Worm (Caenorhabditis elegans) whole organism, mixed stage, embryonic: ENCODE data around the gene fbxa-181.

Experiments used
- M03D4.4 ChIP-seq: sonication (generic microtip); optimal IDR thresholded peaks from 2 replicates; lab custom pipeline; 2017; ENCODE audit warnings: mild to moderate bottlenecking, missing genetic modification characterization, missing compliant biosample characterization
- ceh-39 ChIP-seq: fragments of 150-350 bp; optimal IDR thresholded peaks from 2 replicates; lab custom pipeline; 2014; ENCODE audit warnings: missing biosample characterization, missing genetic modification characterization
- ceh-83 ChIP-seq: fragments of 200-800 bp; sonication (Bioruptor generic); optimal IDR thresholded peaks from 2 replicates; lab custom pipeline; 2018; ENCODE audit warnings: mild to moderate bottlenecking, missing genetic modification characterization, missing compliant biosample characterization
- ces-1 ChIP-seq: fragments of 150-350 bp; optimal IDR thresholded peaks from 2 replicates; lab custom pipeline; 2014; ENCODE audit warnings: missing biosample characterization, missing genetic modification reagents, missing genetic modification characterization
- cnd-1 ChIP-seq: fragments of 200-800 bp; sonication (Bioruptor generic); optimal IDR thresholded peaks from 2 replicates; lab custom pipeline; 2018; ENCODE audit warnings: mild to moderate bottlenecking, missing genetic modification characterization, missing compliant biosample characterization
- drap-1 ChIP-seq: fragments of 200-800 bp; sonication (Bioruptor generic); optimal IDR thresholded peaks from 3 replicates; lab custom pipeline; 2018; ENCODE audit warnings: mild to moderate bottlenecking, missing genetic modification characterization, missing compliant biosample characterization
- elt-1 ChIP-seq: sonication (generic microtip); optimal IDR thresholded peaks from 2 replicates; lab custom pipeline; 2017; ENCODE audit warnings: missing genetic modification characterization, mild to moderate bottlenecking, missing compliant biosample characterization, antibody characterized with exemption, moderate library complexity, borderline replicate concordance; ENCODE audit not compliant: insufficient read depth
- elt-3 ChIP-seq: fragments of 150-350 bp; optimal IDR thresholded peaks from 2 replicates; lab custom pipeline; 2014; ENCODE audit warnings: missing biosample characterization, missing genetic modification characterization
- flh-1 ChIP-seq: fragments of 200-800 bp; sonication (Bioruptor generic); optimal IDR thresholded peaks from 2 replicates; lab custom pipeline; 2018; ENCODE audit warnings: mild to moderate bottlenecking, missing genetic modification characterization, moderate library complexity, missing compliant biosample characterization
- ham-2 ChIP-seq: fragments of 200-800 bp; sonication (Bioruptor generic); optimal IDR thresholded peaks from 2 replicates; lab custom pipeline; 2018; ENCODE audit warnings: mild to moderate bottlenecking, missing genetic modification characterization, missing compliant biosample characterization
- hlh-1 ChIP-seq: fragments of 150-350 bp; optimal IDR thresholded peaks from 2 replicates; lab custom pipeline; 2014; ENCODE audit warnings: missing biosample characterization, missing genetic modification reagents, missing genetic modification characterization
- lin-13 ChIP-seq: fragments of 150-350 bp; optimal IDR thresholded peaks from 2 replicates; lab custom pipeline; 2014; ENCODE audit warnings: missing biosample characterization, missing genetic modification characterization
- lin-32 ChIP-seq: fragments of 200-800 bp; sonication (Bioruptor generic); optimal IDR thresholded peaks from 2 replicates; lab custom pipeline; 2018; ENCODE audit warnings: mild to moderate bottlenecking, missing genetic modification characterization, missing compliant biosample characterization
- lsy-2 ChIP-seq: fragments of 150-350 bp; optimal IDR thresholded peaks from 2 replicates; lab custom pipeline; 2014; ENCODE audit warnings: missing biosample characterization, missing genetic modification characterization
- mab-5 ChIP-seq: fragments of 150-350 bp; optimal IDR thresholded peaks from 2 replicates; lab custom pipeline; 2014; ENCODE audit warnings: missing biosample characterization, missing genetic modification characterization
- mep-1 ChIP-seq: fragments of 150-350 bp; optimal IDR thresholded peaks from 2 replicates; lab custom pipeline; 2017; ENCODE audit warnings: missing biosample characterization, missing genetic modification reagents, missing genetic modification characterization, inconsistent platforms
- nhr-12 ChIP-seq: fragments of 150-350 bp; optimal IDR thresholded peaks from 2 replicates; lab custom pipeline; 2014; ENCODE audit warnings: missing biosample characterization, missing genetic modification characterization
- nhr-2 ChIP-seq: fragments of 150-350 bp; optimal IDR thresholded peaks from 2 replicates; lab custom pipeline; 2014; ENCODE audit warnings: missing biosample characterization, missing genetic modification characterization
- pha-4 ChIP-seq: fragments of 150-350 bp; optimal IDR thresholded peaks from 2 replicates; lab custom pipeline; 2018; ENCODE audit warnings: missing biosample characterization, missing genetic modification reagents, missing genetic modification characterization
- sem-2 ChIP-seq: fragments of 200-800 bp; sonication (Bioruptor generic); optimal IDR thresholded peaks from 2 replicates; lab custom pipeline; 2018; ENCODE audit warnings: mild to moderate bottlenecking, missing genetic modification characterization, missing compliant biosample characterization
- snpc-4 ChIP-seq: fragments of 150-350 bp; optimal IDR thresholded peaks from 2 replicates; lab custom pipeline; 2014; ENCODE audit warnings: missing biosample characterization, missing genetic modification characterization
- unc-39 ChIP-seq: fragments of 150-350 bp; optimal IDR thresholded peaks from 2 replicates; lab custom pipeline; 2014; ENCODE audit warnings: missing biosample characterization, missing genetic modification characterization
- unc-62 ChIP-seq: fragments of 150-350 bp; optimal IDR thresholded peaks from 2 replicates; lab custom pipeline; 2014; ENCODE audit warnings: missing biosample characterization, missing genetic modification reagents, missing genetic modification characterization
- zip-8 ChIP-seq: fragments of 150-350 bp; optimal IDR thresholded peaks from 2 replicates; lab custom pipeline; 2014; ENCODE audit warnings: missing biosample characterization, missing genetic modification characterization

The fbxa-181 gene

DNA sequence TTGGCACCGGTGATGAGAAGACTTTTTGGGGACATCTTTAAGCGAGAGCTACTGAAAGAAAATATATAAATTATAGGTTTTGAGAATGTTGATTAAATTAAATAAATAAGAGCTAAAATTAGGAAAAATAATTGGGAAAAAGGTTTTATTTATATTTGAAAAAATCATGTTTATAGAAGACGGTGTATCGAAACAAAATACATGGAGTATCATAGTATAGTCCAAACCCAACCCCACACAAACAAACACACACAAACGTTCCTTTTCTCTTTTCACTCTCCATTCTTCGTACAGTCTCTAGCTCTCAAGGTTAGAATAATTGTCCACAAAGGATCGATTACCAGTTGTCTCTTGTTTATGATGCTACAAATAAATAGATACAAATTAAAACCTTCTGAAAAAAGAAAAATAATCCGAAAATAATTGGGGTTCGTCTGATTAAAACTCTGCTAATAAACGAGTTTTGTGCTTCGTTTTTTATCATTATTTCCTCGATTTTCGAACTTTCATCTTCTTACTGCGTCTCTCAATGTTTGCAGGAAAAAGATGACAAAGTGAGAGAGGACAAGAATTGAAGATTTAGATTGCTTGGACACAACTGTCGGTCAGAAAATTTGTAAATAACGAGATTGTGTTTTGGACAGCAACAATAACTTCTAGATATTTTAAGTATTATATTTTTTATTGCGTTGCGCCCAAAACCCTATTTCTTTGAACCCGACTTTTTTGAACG, 30.9 kb downstream of the fbxa-181 start, which contains the start of gene F20G2.2:
Gene F20G2.2 (minus strand): TSS at position 51 of the 733 bp plus-strand sequence.
- TF ChIP-seq pha-4 (tag; lab: Kevin White, UChicago) (no peak), hlh-1 (tag; lab: Kevin White, UChicago) (peak; percentile 6)

DNA sequence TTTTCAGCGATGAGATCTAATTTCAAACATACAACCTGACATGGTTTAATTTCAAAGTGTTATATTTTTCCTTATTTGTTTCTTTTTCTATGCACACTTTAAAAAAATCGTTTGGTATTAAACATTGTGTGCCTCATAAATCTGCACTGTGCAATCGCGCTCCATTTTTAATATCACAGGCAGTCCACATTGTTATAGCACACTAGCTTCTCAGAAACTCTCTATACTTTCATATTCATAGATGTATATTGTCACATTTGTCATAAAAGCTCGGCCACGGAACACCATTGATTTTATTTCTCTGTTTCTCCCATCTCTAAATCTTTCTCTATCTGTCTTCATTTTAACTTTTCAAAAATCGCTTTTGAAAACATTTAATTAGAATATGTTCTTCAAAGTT, 31.7 kb downstream of the fbxa-181 start:
- TF ChIP-seq M03D4.4 (tag; lab: Kevin White, UChicago), result no peak
- peak; percentile 32 for TF ChIP-seq ces-1 (GFP tag; lab: Kevin White, UChicago)
- no peak for TF ChIP-seq lin-13 (tag; lab: Kevin White, UChicago)

ce11 chrV:13762426-13763127, 36.9 kb downstream of the fbxa-181 start, which contains the start of gene F20G2.6:
F20G2.6 (plus strand) TSS chrV:13763077.
- TF ChIP-seq ces-1 (GFP tag; lab: Kevin White, UChicago) (peak; percentile 59), cnd-1 (tag; lab: Kevin White, UChicago) (no peak)

ce11 chrV:13763723-13764122, 38.0 kb downstream of the fbxa-181 start:
- no peak for TF ChIP-seq elt-3 (tag; lab: Kevin White, UChicago)
- no peak for TF ChIP-seq drap-1 (GFP tag; lab: Kevin White, UChicago)
- no peak for TF ChIP-seq ham-2 (GFP tag; lab: Kevin White, UChicago)
- no peak for TF ChIP-seq elt-1 (tag; lab: Kevin White, UChicago)
- no peak for TF ChIP-seq M03D4.4 (tag; lab: Kevin White, UChicago)
- no peak for TF ChIP-seq mep-1 (tag; lab: Kevin White, UChicago)
- TF ChIP-seq ceh-83 (GFP tag; lab: Kevin White, UChicago), result no peak
- TF ChIP-seq hlh-1 (tag; lab: Kevin White, UChicago), result no peak
- TF ChIP-seq cnd-1 (tag; lab: Kevin White, UChicago), result no peak
- TF ChIP-seq zip-8 (tag; lab: Kevin White, UChicago), result no peak
- no peak for TF ChIP-seq nhr-2
- no peak for TF ChIP-seq nhr-12 (tag; lab: Kevin White, UChicago)

DNA sequence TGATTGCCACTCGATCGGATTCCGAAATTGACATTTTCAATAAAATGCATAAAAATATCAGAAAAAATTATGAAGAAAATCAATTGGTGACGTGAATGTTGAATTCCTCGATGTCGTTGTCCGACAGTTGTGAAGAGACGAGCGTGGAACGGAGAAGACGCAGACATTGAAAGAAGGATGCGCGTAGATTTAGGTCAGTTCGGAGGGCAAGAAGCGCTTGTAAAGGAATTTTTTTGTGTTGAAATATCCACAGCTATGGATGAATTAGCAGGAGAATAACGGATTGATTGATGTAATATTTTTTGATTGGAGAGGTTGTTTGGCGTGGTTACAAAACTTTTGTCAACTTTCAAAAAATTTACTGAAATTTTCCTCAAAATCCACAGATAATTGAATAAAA, 42.7 kb downstream of the fbxa-181 start, which contains the start of gene F20G2.3:
Gene F20G2.3 (minus strand): TSS at position 101 of the 400 bp plus-strand sequence.
- TF ChIP-seq drap-1 (GFP tag; lab: Kevin White, UChicago), result no peak
- no peak for TF ChIP-seq sem-2 (GFP tag; lab: Kevin White, UChicago)
- no peak for TF ChIP-seq lsy-2
- TF ChIP-seq ceh-83 (GFP tag; lab: Kevin White, UChicago), result no peak
- TF ChIP-seq ces-1 (GFP tag; lab: Kevin White, UChicago), result no peak
- no peak for TF ChIP-seq unc-62
- TF ChIP-seq snpc-4 (tag; lab: Kevin White, UChicago), result no peak
- no peak for TF ChIP-seq unc-39
- TF ChIP-seq ceh-39 (tag; lab: Kevin White, UChicago), result no peak
- no peak for TF ChIP-seq lin-32
- TF ChIP-seq cnd-1 (tag; lab: Kevin White, UChicago), result no peak
- no peak for TF ChIP-seq nhr-2
- TF ChIP-seq M03D4.4 (tag; lab: Kevin White, UChicago), result no peak
- no peak for TF ChIP-seq lin-13 (tag; lab: Kevin White, UChicago)
- TF ChIP-seq hlh-1 (tag; lab: Kevin White, UChicago), result no peak
- TF ChIP-seq zip-8 (tag; lab: Kevin White, UChicago), result no peak
- TF ChIP-seq flh-1 (GFP tag; lab: Kevin White, UChicago), result no peak
- TF ChIP-seq mab-5 (tag; lab: Kevin White, UChicago), result no peak

DNA sequence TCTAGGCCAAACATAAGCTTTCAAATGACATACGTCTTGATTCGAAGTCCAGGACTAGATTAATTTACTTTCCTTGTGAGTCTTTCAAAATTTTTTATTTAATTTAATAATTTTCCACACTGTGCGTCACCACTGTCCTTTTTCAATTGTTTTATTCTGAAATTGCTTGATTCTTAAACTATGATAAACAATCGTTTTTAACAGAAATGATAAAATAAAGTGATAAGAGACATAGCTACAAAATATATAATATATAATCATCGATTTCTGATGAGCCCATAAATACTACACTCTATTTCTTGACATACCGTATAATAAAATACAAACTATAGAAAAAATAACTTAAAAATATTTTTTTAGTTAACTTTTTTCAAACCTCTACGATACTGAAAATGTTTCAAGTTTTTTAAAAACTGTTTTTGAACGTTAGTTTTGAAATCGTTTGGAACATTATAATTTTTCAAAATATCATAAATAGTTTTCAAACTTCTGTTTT, 43.3 kb downstream of the fbxa-181 start, which contains the start of gene nas-24:
Gene nas-24 (plus strand): TSS at position 446 of the 496 bp plus-strand sequence.
- TF ChIP-seq ham-2 (GFP tag; lab: Kevin White, UChicago) (no peak), cnd-1 (tag; lab: Kevin White, UChicago) (no peak), flh-1 (GFP tag; lab: Kevin White, UChicago) (no peak), ceh-39 (tag; lab: Kevin White, UChicago) (no peak)
